Fruit fly (Drosophila melanogaster) whole organism, adult: ENCODE results near the gene sordd1.

Experiments
- CG11617 ChIP-seq: fragments of 200-800 bp; sonication (Bioruptor generic); optimal IDR thresholded peaks from 2 replicates; lab custom pipeline; 2017; ENCODE audit warnings: mild to moderate bottlenecking, missing biosample characterization, missing genetic modification reagents, missing genetic modification characterization
- CG12768 ChIP-seq: fragments of 200-800 bp; sonication (Bioruptor generic); optimal IDR thresholded peaks from 2 replicates; lab custom pipeline; 2017; ENCODE audit warnings: missing biosample characterization, missing genetic modification characterization, mild to moderate bottlenecking, moderate library complexity, missing genetic modification reagents
- CG14711 ChIP-seq: fragments of 200-800 bp; sonication (Bioruptor generic); optimal IDR thresholded peaks from 2 replicates; lab custom pipeline; 2018; ENCODE audit warnings: missing biosample characterization, mild to moderate bottlenecking, missing genetic modification characterization, moderate library complexity
- CG1620 ChIP-seq: fragments of 200-800 bp; sonication (Bioruptor generic); optimal IDR thresholded peaks from 2 replicates; lab custom pipeline; 2016; ENCODE audit warnings: missing biosample characterization, missing genetic modification characterization
- CG33017 ChIP-seq: fragments of 200-800 bp; sonication (Bioruptor generic); optimal IDR thresholded peaks from 2 replicates; lab custom pipeline; 2018; ENCODE audit warnings: missing biosample characterization, mild to moderate bottlenecking, missing genetic modification characterization, moderate library complexity
- CG5204 ChIP-seq: fragments of 200-800 bp; sonication (Bioruptor generic); optimal IDR thresholded peaks from 2 replicates; lab custom pipeline; 2016; ENCODE audit warnings: missing biosample characterization, missing genetic modification characterization
- CG7045 ChIP-seq: fragments of 200-800 bp; sonication (Bioruptor generic); optimal IDR thresholded peaks from 2 replicates; lab custom pipeline; 2017; ENCODE audit warnings: missing biosample characterization, mild to moderate bottlenecking, missing genetic modification characterization
- CG7101 ChIP-seq: fragments of 200-800 bp; sonication (Bioruptor generic); optimal IDR thresholded peaks from 2 replicates; lab custom pipeline; 2018; ENCODE audit warnings: missing biosample characterization, mild to moderate bottlenecking, missing genetic modification characterization, moderate library complexity
- Clk ChIP-seq: fragments of 200-800 bp; sonication (Bioruptor generic); optimal IDR thresholded peaks from 2 replicates; lab custom pipeline; 2017; ENCODE audit warnings: missing biosample characterization, missing genetic modification characterization
- Crg-1 ChIP-seq: fragments of 200-800 bp; sonication (Bioruptor generic); optimal IDR thresholded peaks from 2 replicates; lab custom pipeline; 2016; ENCODE audit warnings: missing biosample characterization, missing genetic modification characterization
- Hr96 ChIP-seq: fragments of 200-800 bp; sonication (Bioruptor generic); optimal IDR thresholded peaks from 2 replicates; lab custom pipeline; 2016; ENCODE audit warnings: missing biosample characterization, missing genetic modification characterization
- Mnt ChIP-seq: fragments of 200-800 bp; sonication (Bioruptor generic); optimal IDR thresholded peaks from 2 replicates; lab custom pipeline; 2016; ENCODE audit warnings: missing biosample characterization, mild to moderate bottlenecking, missing genetic modification characterization
- bab1 ChIP-seq: fragments of 200-800 bp; sonication (Bioruptor generic); optimal IDR thresholded peaks from 3 replicates; lab custom pipeline; 2019; ENCODE audit warnings: missing biosample characterization, mild to moderate bottlenecking, missing genetic modification characterization, moderate library complexity
- cic ChIP-seq: fragments of 200-800 bp; sonication (Bioruptor generic); optimal IDR thresholded peaks from 2 replicates; lab custom pipeline; 2017; ENCODE audit warnings: missing biosample characterization, mild to moderate bottlenecking, missing genetic modification characterization, moderate library complexity
- cnc ChIP-seq, 2 experiments: fragments of >200 bp; optimal IDR thresholded peaks; 2 replicates each; lab custom pipeline; 2017
- kay ChIP-seq: fragments of 200-800 bp; sonication (Bioruptor generic); peaks from one replicate; lab custom pipeline; 2016; ENCODE audit warnings: missing biosample characterization, missing genetic modification characterization, borderline replicate concordance
- ovo ChIP-seq: fragments of 200-800 bp; sonication (Bioruptor generic); optimal IDR thresholded peaks from 2 replicates; lab custom pipeline; 2016; ENCODE audit warnings: missing biosample characterization, missing genetic modification characterization
- pad ChIP-seq: fragments of 200-800 bp; sonication (Bioruptor generic); optimal IDR thresholded peaks from 3 replicates; lab custom pipeline; 2017; ENCODE audit warnings: missing biosample characterization, missing genetic modification characterization, mild to moderate bottlenecking, moderate library complexity, missing genetic modification reagents
- tj ChIP-seq: fragments of 200-800 bp; sonication (Bioruptor generic); optimal IDR thresholded peaks from 3 replicates; lab custom pipeline; 2017; ENCODE audit warnings: missing biosample characterization, mild to moderate bottlenecking, missing genetic modification characterization, moderate library complexity
- toe ChIP-seq: fragments of 200-800 bp; sonication (Bioruptor generic); optimal IDR thresholded peaks from 2 replicates; lab custom pipeline; 2016; ENCODE audit warnings: missing biosample characterization, missing genetic modification characterization

The sordd1 gene

DNA sequence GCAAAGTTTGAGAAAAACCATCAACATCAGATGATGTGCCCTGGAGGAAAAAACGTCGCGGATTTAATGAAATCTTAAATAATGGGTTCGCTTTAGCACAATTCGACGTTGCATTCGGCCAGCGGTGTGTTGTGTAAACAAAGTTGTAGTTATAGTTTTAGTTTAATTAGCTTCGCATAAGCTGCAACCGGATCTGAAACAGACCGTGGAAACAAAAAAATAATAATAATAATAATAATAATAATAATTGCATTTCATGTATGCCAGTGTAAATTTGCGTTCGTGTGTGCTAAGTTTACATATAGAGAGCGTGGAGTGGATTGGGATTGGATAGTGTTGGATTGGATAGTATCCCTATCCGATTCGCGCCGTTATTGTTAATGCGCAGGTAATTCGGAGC, 9.0 kb upstream of the sordd1 start:
- no peak for TF ChIP-seq CG1620 (GFP tag; lab: Kevin White, UChicago)
- TF ChIP-seq CG14711 (tag; lab: Kevin White, UChicago), result peak; percentile 19

DNA sequence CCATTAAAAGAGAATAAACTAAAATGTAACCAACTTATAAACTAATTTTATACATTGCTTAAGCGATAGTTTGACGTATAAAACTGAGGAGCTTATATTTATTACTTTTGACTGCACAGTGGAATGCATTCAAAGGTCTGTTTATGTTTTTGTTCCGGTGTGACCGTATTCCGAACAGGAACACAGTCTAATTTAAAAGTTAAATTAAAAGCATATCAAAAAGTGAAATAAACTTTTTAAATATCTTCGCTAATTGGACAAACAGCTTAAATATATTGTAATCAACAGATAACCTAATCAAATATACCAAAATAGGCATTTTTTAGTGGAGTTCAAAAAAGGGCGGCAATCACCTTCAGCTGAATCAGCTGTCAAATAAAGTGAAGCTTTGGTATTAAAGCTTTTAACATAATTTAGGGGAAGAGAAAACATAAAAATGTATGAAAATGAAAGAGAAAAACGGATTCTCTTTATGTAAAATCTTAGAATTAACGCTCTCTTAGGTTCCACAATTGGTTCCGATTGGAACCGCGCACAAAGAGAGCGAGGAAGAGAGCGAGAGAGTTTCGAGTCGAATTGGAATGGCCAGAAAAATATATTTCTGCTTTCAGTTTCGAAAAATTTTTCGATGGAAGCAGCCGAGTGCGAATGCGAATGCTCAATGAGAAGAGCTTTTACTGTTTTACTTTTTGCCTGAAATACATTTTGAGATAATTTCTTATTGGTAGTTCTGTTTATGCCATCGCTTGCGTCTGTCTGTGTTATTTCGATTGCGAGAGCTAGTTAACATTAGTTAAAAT, 8.1 kb upstream of the sordd1 start, which contains the start of the genes PGRP-LE and sd:
Gene PGRP-LE, minus strand, starts transcription at position 117 of the 800 bp plus-strand sequence.
Gene sd, plus strand, starts transcription at position 607 of the 800 bp plus-strand sequence.
- TF ChIP-seq CG11617 (GFP tag; lab: Kevin White, UChicago) (no peak), Clk (GFP tag; lab: Kevin White, UChicago) (no peak), pad (no peak), Crg-1 (no peak), CG14711 (tag; lab: Kevin White, UChicago) (peak; percentile 61), CG12768 (GFP tag; lab: Kevin White, UChicago) (no peak), Mnt (GFP tag; lab: Kevin White, UChicago) (no peak), toe (GFP tag; lab: Kevin White, UChicago) (no peak), CG1620 (GFP tag; lab: Kevin White, UChicago) (no peak), cnc (optimal IDR thresholded peaks at IDR 0.05; lab: Kevin White, UChicago) (no peak), CG5204 (GFP tag; lab: Kevin White, UChicago) (no peak), kay (peak; percentile 85), CG33017 (no peak), Hr96 (GFP tag; lab: Kevin White, UChicago) (no peak), bab1 (GFP tag; lab: Kevin White, UChicago) (peak; percentile 18)

DNA sequence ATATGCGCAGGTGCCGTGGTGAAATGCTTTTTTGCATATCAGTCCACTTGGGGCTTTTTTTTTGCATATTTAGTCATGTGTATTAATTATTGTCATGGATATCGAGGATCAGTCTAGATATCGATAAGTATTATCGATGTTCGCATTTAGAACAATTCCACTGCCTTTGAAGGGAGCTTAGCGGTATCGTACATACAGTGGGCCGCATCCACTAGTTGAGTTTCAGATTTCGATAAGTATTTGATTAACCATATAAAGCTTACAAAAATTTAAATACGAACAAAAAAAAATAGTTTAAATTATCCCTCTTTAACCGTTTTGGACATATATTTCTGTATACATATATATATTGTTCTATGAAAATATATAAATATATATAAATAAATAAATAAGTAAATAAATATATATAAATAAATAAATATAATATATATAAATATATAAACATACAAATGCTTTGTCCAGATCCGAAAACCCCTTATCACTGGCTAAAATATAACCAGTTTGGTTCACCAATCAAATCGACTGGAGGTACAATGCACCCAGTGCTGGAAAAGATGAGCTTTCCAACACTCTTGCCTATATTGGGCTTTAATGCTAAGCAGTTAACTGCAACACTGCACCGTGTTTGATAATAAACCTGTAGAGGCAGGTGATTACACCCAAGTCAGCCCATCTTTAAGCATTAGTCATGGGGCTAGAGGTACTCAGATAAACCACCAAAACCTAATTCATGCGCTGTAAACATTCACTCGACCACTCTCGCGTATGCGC, 7.2 kb upstream of the sordd1 start:
- TF ChIP-seq CG14711 (tag; lab: Kevin White, UChicago) (peak; percentile 54), CG33017 (no peak), CG7045 (GFP tag; lab: Kevin White, UChicago) (no peak), CG11617 (GFP tag; lab: Kevin White, UChicago) (peak; percentile 34), pad (peak; percentile 6), cnc (optimal IDR thresholded peaks at IDR 0.05; lab: Kevin White, UChicago) (no peak), cic (GFP tag; lab: Kevin White, UChicago) (no peak), Hr96 (GFP tag; lab: Kevin White, UChicago) (no peak), Mnt (GFP tag; lab: Kevin White, UChicago) (no peak), bab1 (GFP tag; lab: Kevin White, UChicago) (peak; percentile 37), kay (no peak), CG7101 (tag; lab: Kevin White, UChicago) (peak; percentile 67), CG12768 (GFP tag; lab: Kevin White, UChicago) (no peak), CG5204 (GFP tag; lab: Kevin White, UChicago) (no peak), Crg-1 (no peak), ovo (GFP tag; lab: Kevin White, UChicago) (no peak), toe (GFP tag; lab: Kevin White, UChicago) (no peak), CG1620 (GFP tag; lab: Kevin White, UChicago) (peak; percentile 22), tj (GFP tag; lab: Kevin White, UChicago) (no peak), Clk (GFP tag; lab: Kevin White, UChicago) (no peak)

DNA sequence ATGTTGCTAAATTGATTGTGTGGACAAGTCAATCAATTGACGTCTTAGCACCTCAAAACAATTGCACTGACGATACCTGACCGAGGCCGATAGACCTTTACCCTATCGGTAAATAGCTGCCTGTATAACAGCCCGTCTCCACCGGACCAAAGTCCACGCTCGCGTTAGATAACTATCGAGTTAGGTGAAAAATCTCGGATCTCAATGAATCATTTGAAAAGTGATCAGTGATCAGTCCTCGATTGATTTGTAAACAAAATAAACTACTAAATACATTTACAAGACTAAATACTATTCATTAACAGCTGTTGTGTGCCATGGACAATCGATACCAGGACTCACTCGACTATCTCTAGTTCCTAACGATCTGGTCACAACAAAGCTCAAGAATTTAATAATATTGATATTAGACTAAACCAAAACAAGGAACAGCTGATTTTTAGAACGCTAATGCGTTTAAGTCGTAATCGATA, 3.3 kb upstream of the sordd1 start, which contains the start of the genes sordd2 and CG15602:
Gene sordd2, minus strand, starts transcription at position 78 of the 473 bp plus-strand sequence.
Gene CG15602, plus strand, starts transcription at position 342 of the 473 bp plus-strand sequence.
- TF ChIP-seq toe (GFP tag; lab: Kevin White, UChicago) (peak; percentile 13), kay (peak; percentile 57)

DNA sequence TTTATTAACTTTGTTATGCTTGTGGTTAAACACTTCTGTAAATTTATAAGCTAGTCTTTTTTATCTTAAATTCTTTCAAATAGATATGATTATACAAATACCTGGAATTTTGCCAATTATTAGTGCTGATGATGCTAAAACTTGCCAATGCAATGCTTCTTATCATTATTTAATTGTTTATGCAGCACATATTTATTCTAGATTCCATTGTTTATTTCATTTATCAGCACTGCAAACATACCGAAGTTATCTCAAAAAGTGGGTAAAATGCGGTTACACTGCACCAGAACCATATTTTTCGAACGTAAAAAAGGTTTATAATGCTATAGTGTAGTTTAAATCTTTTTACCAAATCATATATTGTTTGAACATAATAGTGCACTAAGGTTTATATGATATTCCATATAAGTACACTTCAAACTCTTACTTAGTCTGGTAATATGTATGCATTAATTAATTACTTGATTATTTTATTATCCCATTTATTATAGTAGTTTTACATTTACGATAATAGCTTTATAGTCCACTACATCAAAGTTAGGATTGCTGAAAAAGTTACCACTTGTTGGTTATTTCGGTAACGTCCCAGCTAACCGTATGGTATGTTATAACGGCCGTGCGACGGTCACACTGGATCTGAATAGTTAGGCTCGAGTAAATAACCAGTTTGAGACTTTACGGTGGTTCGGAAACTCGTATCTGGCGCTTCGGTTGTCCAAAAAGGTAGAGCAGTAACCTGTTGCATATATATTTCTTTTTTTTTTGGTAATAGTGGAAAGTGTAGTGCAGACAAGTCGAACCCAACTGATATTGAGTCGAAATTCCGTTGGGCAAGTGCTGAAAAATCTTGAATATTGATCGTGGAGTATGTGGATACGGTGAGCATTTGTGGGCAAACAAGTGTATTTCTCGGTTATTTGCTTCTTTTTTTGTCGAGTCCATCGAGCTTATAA, 7.3 kb downstream of the sordd1 start, which contains the start of gene Rhp:
Gene Rhp, plus strand, starts transcription at position 663 of the 953 bp plus-strand sequence.
- peak; percentile 62 for TF ChIP-seq CG11617 (GFP tag; lab: Kevin White, UChicago)
- no peak for TF ChIP-seq kay
- peak; percentile 45 for TF ChIP-seq CG12768 (GFP tag; lab: Kevin White, UChicago)
- TF ChIP-seq CG7101 (tag; lab: Kevin White, UChicago), result peak; percentile 88
- TF ChIP-seq CG5204 (GFP tag; lab: Kevin White, UChicago), result no peak
- no peak for TF ChIP-seq cnc (optimal IDR thresholded peaks at IDR 0.05; lab: Kevin White, UChicago)
- no peak for TF ChIP-seq toe (GFP tag; lab: Kevin White, UChicago)
- TF ChIP-seq CG7045 (GFP tag; lab: Kevin White, UChicago), result peak; percentile 33
- peak; percentile 51 for TF ChIP-seq Crg-1
- peak; percentile 48 for TF ChIP-seq pad
- TF ChIP-seq CG14711 (tag; lab: Kevin White, UChicago), result peak; percentile 62
- peak; percentile 70 for TF ChIP-seq cic (GFP tag; lab: Kevin White, UChicago)
- TF ChIP-seq Clk (GFP tag; lab: Kevin White, UChicago), result no peak
- no peak for TF ChIP-seq Hr96 (GFP tag; lab: Kevin White, UChicago)
- peak; percentile 68 for TF ChIP-seq tj (GFP tag; lab: Kevin White, UChicago)
- peak; percentile 20 for TF ChIP-seq CG1620 (GFP tag; lab: Kevin White, UChicago)
- peak; percentile 47 for TF ChIP-seq Mnt (GFP tag; lab: Kevin White, UChicago)
- peak; percentile 41 for TF ChIP-seq CG33017
- peak; percentile 24 for TF ChIP-seq bab1 (GFP tag; lab: Kevin White, UChicago)
- peak; percentile 29 for TF ChIP-seq ovo (GFP tag; lab: Kevin White, UChicago)
